Worm (Caenorhabditis elegans) whole organism, L2 larva: ENCODE data around the gene ugt-48.
A peak's percentile ranks its signal among the peaks of the same experiment; 100 is the strongest.

Experiments
- C34F6.9 ChIP-seq: fragments of 150-350 bp; optimal IDR thresholded peaks from 2 replicates; lab custom pipeline; 2014; ENCODE audit warnings: missing biosample characterization, missing genetic modification characterization
- F13H6.1 ChIP-seq: sonication (generic microtip); optimal IDR thresholded peaks from 2 replicates; lab custom pipeline; 2016; ENCODE audit warnings: missing genetic modification characterization, missing compliant biosample characterization
- R02D3.7 ChIP-seq: fragments of 150-350 bp; optimal IDR thresholded peaks from 2 replicates; lab custom pipeline; 2014; ENCODE audit warnings: missing biosample characterization, missing genetic modification characterization
- Y55F3AM.14 ChIP-seq: fragments of 200-800 bp; sonication (Bioruptor generic); optimal IDR thresholded peaks from 2 replicates; lab custom pipeline; 2018; ENCODE audit warnings: mild to moderate bottlenecking, missing genetic modification characterization, missing compliant biosample characterization
- ZK546.5 ChIP-seq: sonication (generic microtip); optimal IDR thresholded peaks from 2 replicates; lab custom pipeline; 2017; ENCODE audit warnings: missing biosample characterization, missing genetic modification characterization
- alr-1 ChIP-seq: fragments of 150-350 bp; optimal IDR thresholded peaks from 2 replicates; lab custom pipeline; 2014; ENCODE audit warnings: missing biosample characterization, missing genetic modification characterization
- aly-2 ChIP-seq: fragments of 150-350 bp; optimal IDR thresholded peaks from 2 replicates; lab custom pipeline; 2014; ENCODE audit warnings: missing biosample characterization, missing genetic modification characterization
- ama-1 ChIP-seq: fragments of 150-350 bp; optimal IDR thresholded peaks from 2 replicates; lab custom pipeline; 2018; ENCODE audit warnings: inconsistent platforms
- blmp-1 ChIP-seq: sonication (generic microtip); optimal IDR thresholded peaks from 2 replicates; lab custom pipeline; 2017; ENCODE audit warnings: missing genetic modification characterization, mild to moderate bottlenecking, missing compliant biosample characterization, antibody characterized with exemption, moderate library complexity; ENCODE audit not compliant: insufficient read depth
- ceh-16 ChIP-seq: fragments of 150-350 bp; optimal IDR thresholded peaks from 2 replicates; lab custom pipeline; 2014; ENCODE audit warnings: missing biosample characterization, missing genetic modification characterization
- ceh-82 ChIP-seq: fragments of 150-350 bp; optimal IDR thresholded peaks from 2 replicates; lab custom pipeline; 2014; ENCODE audit warnings: missing biosample characterization, missing genetic modification characterization
- egl-27 ChIP-seq: sonication (generic microtip); optimal IDR thresholded peaks from 3 replicates; lab custom pipeline; 2017; ENCODE audit warnings: missing biosample characterization, missing genetic modification reagents, missing genetic modification characterization
- elt-1 ChIP-seq: fragments of 150-350 bp; optimal IDR thresholded peaks from 2 replicates; lab custom pipeline; 2014; ENCODE audit warnings: missing biosample characterization, missing genetic modification characterization
- elt-3 ChIP-seq: sonication (generic microtip); optimal IDR thresholded peaks from 2 replicates; lab custom pipeline; 2017; ENCODE audit warnings: missing biosample characterization, missing genetic modification characterization
- fos-1 ChIP-seq: fragments of 150-350 bp; optimal IDR thresholded peaks from 2 replicates; lab custom pipeline; 2014; ENCODE audit warnings: missing biosample characterization, missing genetic modification characterization
- gmeb-1 ChIP-seq: fragments of 150-350 bp; optimal IDR thresholded peaks from 2 replicates; lab custom pipeline; 2014; ENCODE audit warnings: missing biosample characterization, missing genetic modification characterization
- lin-11 ChIP-seq: fragments of 150-350 bp; sonication (generic microtip); optimal IDR thresholded peaks from 2 replicates; lab custom pipeline; 2014; ENCODE audit warnings: missing biosample characterization, missing genetic modification characterization, inconsistent platforms, mixed read lengths
- lin-39 ChIP-seq: fragments of 150-350 bp; optimal IDR thresholded peaks from 2 replicates; lab custom pipeline; 2014; ENCODE audit warnings: missing biosample characterization, missing genetic modification reagents, missing genetic modification characterization
- lsy-2 ChIP-seq, 2 experiments: fragments of 150-350 bp in 1 of 2; sonication (generic microtip) in 1 of 2; optimal IDR thresholded peaks; 2 replicates each; lab custom pipeline; 2014 to 2017; ENCODE audit warnings: missing biosample characterization in 2 of 2, missing genetic modification characterization in 2 of 2
- mab-5 ChIP-seq: fragments of 150-350 bp; optimal IDR thresholded peaks from 2 replicates; lab custom pipeline; 2014; ENCODE audit warnings: missing biosample characterization, missing genetic modification characterization
- mbf-1 ChIP-seq: sonication (generic microtip); optimal IDR thresholded peaks from 2 replicates; lab custom pipeline; 2017; ENCODE audit warnings: missing biosample characterization, missing genetic modification characterization
- nhr-11 ChIP-seq: fragments of 150-350 bp; optimal IDR thresholded peaks from 2 replicates; lab custom pipeline; 2014; ENCODE audit warnings: missing biosample characterization, missing genetic modification characterization
- nhr-12 ChIP-seq: fragments of 150-350 bp; optimal IDR thresholded peaks from 2 replicates; lab custom pipeline; 2014; ENCODE audit warnings: missing biosample characterization, missing genetic modification characterization
- nhr-129 ChIP-seq: fragments of 150-350 bp; optimal IDR thresholded peaks from 2 replicates; lab custom pipeline; 2014; ENCODE audit warnings: missing biosample characterization, missing genetic modification characterization
- nhr-21 ChIP-seq: fragments of 150-350 bp; optimal IDR thresholded peaks from 2 replicates; lab custom pipeline; 2014; ENCODE audit warnings: missing biosample characterization, missing genetic modification characterization
- nhr-23 ChIP-seq: fragments of 150-350 bp; optimal IDR thresholded peaks from 2 replicates; lab custom pipeline; 2014; ENCODE audit warnings: missing biosample characterization, missing genetic modification reagents, missing genetic modification characterization
- nhr-25 ChIP-seq: fragments of 150-350 bp; sonication (generic microtip); optimal IDR thresholded peaks from 3 replicates; lab custom pipeline; 2014; ENCODE audit warnings: missing biosample characterization, missing genetic modification characterization
- nhr-6 ChIP-seq: fragments of 150-350 bp; optimal IDR thresholded peaks from 2 replicates; lab custom pipeline; 2014; ENCODE audit warnings: missing biosample characterization, missing genetic modification characterization
- nhr-77 ChIP-seq: fragments of 150-350 bp; optimal IDR thresholded peaks from 2 replicates; lab custom pipeline; 2014; ENCODE audit warnings: missing biosample characterization, missing genetic modification characterization
- sem-4 ChIP-seq: fragments of 150-350 bp; optimal IDR thresholded peaks from 2 replicates; lab custom pipeline; 2014; ENCODE audit warnings: missing biosample characterization, missing genetic modification reagents, missing genetic modification characterization
- sma-3 ChIP-seq: sonication (generic microtip); optimal IDR thresholded peaks from 2 replicates; lab custom pipeline; 2016; ENCODE audit warnings: missing genetic modification reagents, missing genetic modification characterization, missing compliant biosample characterization
- sma-9 ChIP-seq, 2 experiments: fragments of 150-350 bp in 1 of 2; sonication (generic microtip) in 1 of 2; optimal IDR thresholded peaks; 2 replicates each; lab custom pipeline; 2014 to 2016; ENCODE audit warnings: missing genetic modification characterization in 2 of 2, mild to moderate bottlenecking in 1 of 2, missing biosample characterization in 1 of 2, missing compliant biosample characterization in 1 of 2, missing genetic modification reagents in 1 of 2, moderate library complexity in 1 of 2
- snpc-4 ChIP-seq: fragments of 150-350 bp; optimal IDR thresholded peaks from 2 replicates; lab custom pipeline; 2014; ENCODE audit warnings: missing biosample characterization, missing genetic modification characterization
- unc-39 ChIP-seq: fragments of 150-350 bp; optimal IDR thresholded peaks from 2 replicates; lab custom pipeline; 2014; ENCODE audit warnings: missing biosample characterization, missing genetic modification characterization
- unc-62 ChIP-seq: fragments of 150-350 bp; optimal IDR thresholded peaks from 2 replicates; lab custom pipeline; 2014; ENCODE audit warnings: missing biosample characterization, missing genetic modification reagents, missing genetic modification characterization
- ztf-4 ChIP-seq: fragments of 150-350 bp; optimal IDR thresholded peaks from 2 replicates; lab custom pipeline; 2014; ENCODE audit warnings: missing biosample characterization, missing genetic modification characterization

ugt-48 gene

DNA sequence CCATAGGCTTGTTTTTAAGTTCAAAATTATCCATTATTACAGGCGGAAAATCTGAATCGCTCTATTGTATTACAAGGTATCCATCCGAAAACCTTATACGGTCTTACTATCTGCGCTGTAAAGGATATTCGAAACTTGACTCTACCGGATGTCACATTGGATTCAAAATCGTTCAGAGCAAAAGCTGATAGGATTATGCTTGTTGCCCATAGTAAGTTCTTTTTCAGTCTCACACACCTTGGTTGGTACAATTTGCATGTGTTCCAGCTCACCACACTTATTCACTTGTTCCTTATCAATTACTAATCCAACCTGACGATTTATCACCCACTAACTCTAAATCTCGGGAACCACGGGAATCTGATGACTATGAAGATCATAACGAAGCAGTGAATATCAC, 20.2 kb downstream of the ugt-48 start:
- no peak for TF ChIP-seq R02D3.7 (tag; lab: Kevin White, UChicago)
- TF ChIP-seq nhr-25 (tag; lab: Kevin White, UChicago), result no peak
- TF ChIP-seq ceh-16 (tag; lab: Kevin White, UChicago), result no peak
- TF ChIP-seq unc-62 (GFP tag; lab: Kevin White, UChicago), result no peak
- TF ChIP-seq nhr-77 (tag; lab: Kevin White, UChicago), result no peak
- TF ChIP-seq F13H6.1 (tag; lab: Kevin White, UChicago), result no peak
- peak; percentile 48 for TF ChIP-seq Y55F3AM.14 (GFP tag; lab: Kevin White, UChicago)
- no peak for TF ChIP-seq egl-27
- TF ChIP-seq blmp-1, result no peak

- TF ChIP-seq nhr-6 (tag; lab: Kevin White, UChicago) (no peak), nhr-25 (tag; lab: Kevin White, UChicago) (no peak), ZK546.5 (tag; lab: Kevin White, UChicago) (no peak), elt-3 (tag; lab: Kevin White, UChicago) (no peak), lsy-2 (tag; optimal IDR thresholded peaks at IDR 0.05; lab: Kevin White, UChicago) (no peak), unc-39 (no peak), alr-1 (tag; lab: Kevin White, UChicago) (no peak), nhr-11 (tag; lab: Kevin White, UChicago) (no peak), ceh-82 (tag; lab: Kevin White, UChicago) (no peak), snpc-4 (no peak), gmeb-1 (no peak), lin-11 (tag; lab: Kevin White, UChicago) (no peak), fos-1 (tag; lab: Kevin White, UChicago) (no peak), mbf-1 (tag; lab: Kevin White, UChicago) (no peak), mab-5 (tag; lab: Kevin White, UChicago) (no peak), egl-27 (no peak), nhr-21 (no peak), ama-1 (no peak), C34F6.9 (tag; lab: Kevin White, UChicago) (no peak), F13H6.1 (tag; lab: Kevin White, UChicago) (no peak)
These were observed 22.7 kb downstream of the ugt-48 start for ce11 chrV:5525208-5525607.

DNA sequence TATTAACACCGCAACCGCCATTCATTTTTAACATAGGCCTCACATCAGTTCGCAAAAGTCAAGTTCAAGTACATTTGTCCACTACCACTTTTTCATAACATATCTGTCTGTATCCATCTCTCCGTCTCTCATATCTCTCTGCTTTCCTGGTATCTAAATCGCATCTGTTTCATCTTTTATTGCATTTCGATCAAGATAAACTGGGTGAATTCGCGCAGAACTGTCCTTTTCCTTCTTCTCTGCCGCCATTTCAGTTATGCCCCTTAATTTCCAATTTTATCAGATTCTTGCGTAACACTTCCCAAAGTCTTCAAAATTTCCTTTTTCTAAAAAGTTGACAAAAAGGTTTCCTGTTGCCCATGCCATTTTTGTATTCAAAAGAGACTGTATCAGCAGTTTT, 24.6 kb downstream of the ugt-48 start:
- TF ChIP-seq elt-1 (peak; percentile 96), Y55F3AM.14 (GFP tag; lab: Kevin White, UChicago) (no peak), nhr-23 (tag; lab: Kevin White, UChicago) (peak; percentile 74), elt-3 (tag; lab: Kevin White, UChicago) (no peak), nhr-25 (tag; lab: Kevin White, UChicago) (peak; percentile 43), ceh-16 (tag; lab: Kevin White, UChicago) (peak; percentile 94), ztf-4 (tag; lab: Kevin White, UChicago) (no peak), lin-39 (tag; lab: Kevin White, UChicago) (no peak), fos-1 (tag; lab: Kevin White, UChicago) (no peak), aly-2 (tag; lab: Kevin White, UChicago) (no peak), sma-3 (GFP tag; lab: Kevin White, UChicago) (no peak), sem-4 (tag; lab: Kevin White, UChicago) (peak; percentile 26), blmp-1 (peak; percentile 19), sma-9 (GFP tag; optimal IDR thresholded peaks at IDR 0.05; lab: Kevin White, UChicago) (peak; percentile 49), sma-9 (tag; optimal IDR thresholded peaks at IDR 0.05; lab: Kevin White, UChicago) (no peak), nhr-129 (tag; lab: Kevin White, UChicago) (peak; percentile 5)

ce11 chrV:5521735-5522241, 26.1 kb downstream of the ugt-48 start, which contains the start of gene hir-1:
TSS of gene hir-1 (plus strand) at chrV:5522139.
- no peak for TF ChIP-seq elt-3 (tag; lab: Kevin White, UChicago)
- no peak for TF ChIP-seq C34F6.9 (tag; lab: Kevin White, UChicago)
- peak; percentile 24 for TF ChIP-seq sma-3 (GFP tag; lab: Kevin White, UChicago)
- TF ChIP-seq nhr-77 (tag; lab: Kevin White, UChicago), result no peak
- peak; percentile 19 for TF ChIP-seq nhr-129 (tag; lab: Kevin White, UChicago)
- TF ChIP-seq nhr-12 (tag; lab: Kevin White, UChicago), result no peak
- peak; percentile 47 for TF ChIP-seq fos-1 (tag; lab: Kevin White, UChicago)
- no peak for TF ChIP-seq snpc-4
- TF ChIP-seq mbf-1 (tag; lab: Kevin White, UChicago), result no peak
- no peak for TF ChIP-seq aly-2 (tag; lab: Kevin White, UChicago)
- TF ChIP-seq blmp-1, result peak; percentile 30
- no peak for TF ChIP-seq unc-39
- no peak for TF ChIP-seq lin-39 (tag; lab: Kevin White, UChicago)
- TF ChIP-seq lin-11 (tag; lab: Kevin White, UChicago), result no peak
